Fruit fly (Drosophila melanogaster): ENCODE results near the gene Taf1.
A peak's percentile ranks its signal among the peaks of the same experiment; 100 is the strongest.

The Taf1 gene

dm6 chr3R:6678480-6678879 is 31.8 kb downstream of the Taf1 start, which contains the start of gene lab:
Gene lab (minus strand): TSS chr3R:6678590.
- TF ChIP-seq salr (GFP tag; optimal IDR thresholded peaks at IDR 0.05) (no peak), fkh (GFP tag; optimal IDR thresholded peaks at IDR 0.05) (peak; percentile 47)

dm6 chr3R:6683135-6683534 is 36.4 kb downstream of the Taf1 start:
- TF ChIP-seq Sox102F (GFP tag; optimal IDR thresholded peaks at IDR 0.05) (no peak), pdm3 (GFP tag; optimal IDR thresholded peaks at IDR 0.05) (no peak), salr (GFP tag; optimal IDR thresholded peaks at IDR 0.05) (no peak), CG32006 (GFP tag; optimal IDR thresholded peaks at IDR 0.05) (no peak), CG6276 (GFP tag; optimal IDR thresholded peaks at IDR 0.05) (no peak), Gug (GFP tag; IDR thresholded peaks at IDR 0.05) (no peak), acj6 (GFP tag; optimal IDR thresholded peaks at IDR 0.05) (no peak), CG10631 (GFP tag; optimal IDR thresholded peaks at IDR 0.05) (no peak), CG31627 (GFP tag; optimal IDR thresholded peaks at IDR 0.05) (no peak), CG11294 (GFP tag; IDR thresholded peaks at IDR 0.05) (no peak), CG8632 (GFP tag; optimal IDR thresholded peaks at IDR 0.05) (no peak)

dm6 chr3R:6683671-6684070 is 37.0 kb downstream of the Taf1 start:
- TF ChIP-seq topi (GFP tag; optimal IDR thresholded peaks at IDR 0.05) = no peak
- peak; percentile 69 for TF ChIP-seq Blimp-1 (GFP tag; optimal IDR thresholded peaks at IDR 0.05)
- no peak for TF ChIP-seq spab (GFP tag; optimal IDR thresholded peaks at IDR 0.05)
- no peak for TF ChIP-seq esn (GFP tag; optimal IDR thresholded peaks at IDR 0.05)
- TF ChIP-seq OdsH (GFP tag; optimal IDR thresholded peaks at IDR 0.05) = no peak
- no peak for TF ChIP-seq achi (GFP tag; optimal IDR thresholded peaks at IDR 0.05)

- TF ChIP-seq CG6163 (GFP tag; IDR thresholded peaks at IDR 0.05) (no peak), ss (GFP tag; optimal IDR thresholded peaks at IDR 0.05) (no peak), CG8319 (GFP tag; optimal IDR thresholded peaks at IDR 0.05) (no peak), CG11294 (GFP tag; IDR thresholded peaks at IDR 0.05) (no peak), CG31627 (GFP tag; optimal IDR thresholded peaks at IDR 0.05) (no peak), fkh (GFP tag; optimal IDR thresholded peaks at IDR 0.05) (no peak), CG4318 (GFP tag; optimal IDR thresholded peaks at IDR 0.05) (no peak), Eip78C (GFP tag) (no peak), CG6276 (GFP tag; optimal IDR thresholded peaks at IDR 0.05) (no peak), eg (GFP tag; IDR thresholded peaks at IDR 0.05) (no peak), CG32006 (GFP tag; optimal IDR thresholded peaks at IDR 0.05) (no peak), CG6854 (GFP tag; optimal IDR thresholded peaks at IDR 0.05) (no peak)
These were observed 37.5 kb downstream of the Taf1 start, which contains the start of gene Edg84A for dm6 chr3R:6684145-6684544. Gene Edg84A (plus strand): TSS chr3R:6684445.

dm6 chr3R:6686428-6686827 is 39.7 kb downstream of the Taf1 start, which contains the start of gene Ccp84Ag:
Gene Ccp84Ag (plus strand): TSS chr3R:6686728.
- TF ChIP-seq lz (GFP tag; optimal IDR thresholded peaks at IDR 0.05) = no peak
- TF ChIP-seq achi (GFP tag; optimal IDR thresholded peaks at IDR 0.05) = no peak
- TF ChIP-seq Hr4 (GFP tag; optimal IDR thresholded peaks at IDR 0.05) = no peak
- TF ChIP-seq CG31627 (GFP tag; optimal IDR thresholded peaks at IDR 0.05) = no peak
- TF ChIP-seq fkh (GFP tag; optimal IDR thresholded peaks at IDR 0.05) = no peak
- TF ChIP-seq CG8632 (GFP tag; optimal IDR thresholded peaks at IDR 0.05) = no peak
- TF ChIP-seq CG11294 (GFP tag; IDR thresholded peaks at IDR 0.05) = no peak
- no peak for TF ChIP-seq CG34406 (GFP tag; optimal IDR thresholded peaks at IDR 0.05)
- TF ChIP-seq svp (GFP tag) = no peak
- TF ChIP-seq spab (GFP tag; optimal IDR thresholded peaks at IDR 0.05) = no peak
- no peak for TF ChIP-seq CG6276 (GFP tag; optimal IDR thresholded peaks at IDR 0.05)
- TF ChIP-seq ss (GFP tag; optimal IDR thresholded peaks at IDR 0.05) = no peak
- TF ChIP-seq CG8119 (GFP tag; IDR thresholded peaks at IDR 0.05) = no peak
- no peak for TF ChIP-seq Blimp-1 (GFP tag; optimal IDR thresholded peaks at IDR 0.05)
- TF ChIP-seq CG7368 (GFP tag; optimal IDR thresholded peaks at IDR 0.05) = no peak
- TF ChIP-seq CG6854 (GFP tag; optimal IDR thresholded peaks at IDR 0.05) = no peak

- TF ChIP-seq CG34406 (GFP tag; optimal IDR thresholded peaks at IDR 0.05) = no peak
- TF ChIP-seq CG11902 (GFP tag; optimal IDR thresholded peaks at IDR 0.05) = no peak
- no peak for TF ChIP-seq CG9139 (GFP tag; optimal IDR thresholded peaks at IDR 0.05)
- TF ChIP-seq CG16779 (tag; optimal IDR thresholded peaks at IDR 0.05) = no peak
These were observed 40.5 kb downstream of the Taf1 start for dm6 chr3R:6687219-6687618.

All from whole organism, prepupa.